Fruit fly (Drosophila melanogaster): ENCODE results near the gene noc.

Gene noc

dm6 chr2L:14440908-14441307, 49.8 kb upstream of the noc start (continued):
- no peak for TF ChIP-seq CG17328 (GFP tag; IDR thresholded peaks at IDR 0.05)
- no peak for TF ChIP-seq CG6272 (GFP tag; IDR thresholded peaks at IDR 0.05)
- no peak for TF ChIP-seq Atf-2 (GFP tag; optimal IDR thresholded peaks at IDR 0.05)
- TF ChIP-seq h (optimal IDR thresholded peaks at IDR 0.05) = no peak
- peak; percentile 2 for TF ChIP-seq sens (GFP tag)
- no peak for TF ChIP-seq Tbp (GFP tag; optimal IDR thresholded peaks at IDR 0.05)
- no peak for TF ChIP-seq CG6654 (GFP tag; optimal IDR thresholded peaks at IDR 0.05)
- TF ChIP-seq Nf-YB (GFP tag; optimal IDR thresholded peaks at IDR 0.05) = peak; percentile 41
- peak; percentile 54 for TF ChIP-seq Spps (tag; optimal IDR thresholded peaks at IDR 0.05)
- peak; percentile 51 for TF ChIP-seq CG4424 (GFP tag; optimal IDR thresholded peaks at IDR 0.05)
- TF ChIP-seq tgo (GFP tag; IDR thresholded peaks at IDR 0.05) = peak; percentile 52
- no peak for TF ChIP-seq zen2 (GFP tag; IDR thresholded peaks at IDR 0.05; ENCODE audit: partially characterized antibody)
- peak; percentile 19 for TF ChIP-seq salm (tag; optimal IDR thresholded peaks at IDR 0.05)
- peak; percentile 60 for TF ChIP-seq zf30C (GFP tag; optimal IDR thresholded peaks at IDR 0.05)
- no peak for TF ChIP-seq CG18476 (GFP tag; optimal IDR thresholded peaks at IDR 0.05)
- TF ChIP-seq mam (GFP tag; optimal IDR thresholded peaks at IDR 0.05) = no peak
- TF ChIP-seq CG9727 (GFP tag; optimal IDR thresholded peaks at IDR 0.05) = peak; percentile 64
- peak; percentile 72 for TF ChIP-seq CG8924 (tag; optimal IDR thresholded peaks at IDR 0.05)
- peak; percentile 19 for TF ChIP-seq lilli (GFP tag; optimal IDR thresholded peaks at IDR 0.05)
- TF ChIP-seq CG17829 (tag; optimal IDR thresholded peaks at IDR 0.05) = peak; percentile 75
- TF ChIP-seq CG1602 (GFP tag; optimal IDR thresholded peaks at IDR 0.05) = peak; percentile 22
- TF ChIP-seq dmrt11E (tag; optimal IDR thresholded peaks at IDR 0.05) = peak; percentile 70
- TF ChIP-seq CG14014 (GFP tag; IDR thresholded peaks at IDR 0.05) = peak; percentile 30; the same call in 1 of the 2 replicates
- peak; percentile 52 for TF ChIP-seq D19A (tag; optimal IDR thresholded peaks at IDR 0.05)
- TF ChIP-seq bsh (GFP tag; optimal IDR thresholded peaks at IDR 0.05) = peak in 1 of 2 experiments; percentile 61
- peak; percentile 69 for TF ChIP-seq CG31441 (GFP tag; IDR thresholded peaks at IDR 0.05)
- peak; percentile 55 for TF ChIP-seq CG13775 (GFP tag; optimal IDR thresholded peaks at IDR 0.05)
- peak; percentile 43 for TF ChIP-seq Fer3 (tag; optimal IDR thresholded peaks at IDR 0.05)
- no peak for TF ChIP-seq slp2 (GFP tag; optimal IDR thresholded peaks at IDR 0.05)
- peak; percentile 2 for TF ChIP-seq stwl (tag; optimal IDR thresholded peaks at IDR 0.05)
- peak; percentile 64 for TF ChIP-seq Blimp-1 (GFP tag; optimal IDR thresholded peaks at IDR 0.05)
- TF ChIP-seq mld (GFP tag; IDR thresholded peaks at IDR 0.05; ENCODE audit: partially characterized antibody) = no peak
- peak; percentile 10 for TF ChIP-seq CG13296 (GFP tag; optimal IDR thresholded peaks at IDR 0.05)
- peak; percentile 18; the same call in 1 of the 2 replicates for TF ChIP-seq CG10366 (GFP tag; IDR thresholded peaks at IDR 0.05)
- TF ChIP-seq CG1647 (GFP tag; optimal IDR thresholded peaks at IDR 0.05) = no peak
- peak; percentile 74; the same call in 1 of the 2 replicates for TF ChIP-seq Xrp1 (GFP tag; IDR thresholded peaks at IDR 0.05)
- peak; percentile 80 for TF ChIP-seq CG2712 (tag; optimal IDR thresholded peaks at IDR 0.05)
- TF ChIP-seq cwo (GFP tag; optimal IDR thresholded peaks at IDR 0.05) = peak; percentile 34
- TF ChIP-seq HLH3B (GFP tag; IDR thresholded peaks at IDR 0.05) = 0 out of 2 replicates have a peak, but pooled peaks have one; percentile 16
- TF ChIP-seq Oli (tag; optimal IDR thresholded peaks at IDR 0.05) = peak; percentile 66
- TF ChIP-seq lab (GFP tag; optimal IDR thresholded peaks at IDR 0.05) = peak; percentile 30
- no peak for TF ChIP-seq CG33557 (GFP tag; optimal IDR thresholded peaks at IDR 0.05)
- TF ChIP-seq CG5953 (GFP tag; IDR thresholded peaks at IDR 0.05) = no peak
- TF ChIP-seq CG12219 (GFP tag; optimal IDR thresholded peaks at IDR 0.05) = peak; percentile 33
- TF ChIP-seq CG30020 (tag; optimal IDR thresholded peaks at IDR 0.05) = no peak
- TF ChIP-seq CG11085 (GFP tag; IDR thresholded peaks at IDR 0.05) = no peak
- no peak for TF ChIP-seq dan (GFP tag; IDR thresholded peaks at IDR 0.05)
- no peak for TF ChIP-seq CG8290 (GFP tag; optimal IDR thresholded peaks at IDR 0.05)
- peak in 1 of 2 experiments; percentile 8 for TF ChIP-seq CG8290 (tag; optimal IDR thresholded peaks at IDR 0.05)
- TF ChIP-seq lola (GFP tag; optimal IDR thresholded peaks at IDR 0.05) = peak in 1 of 3 experiments; percentile 70
- TF ChIP-seq dimm (GFP tag; IDR thresholded peaks at IDR 0.05) = no peak

Data from whole organism, embryonic.